Fruit fly (Drosophila melanogaster): ENCODE measurements around the gene CG42717.

The CG42717 gene

dm6 chr3L:15988039-15988546 is 44.9 kb downstream of the CG42717 start, which contains the start of gene Hip14 (continued):
- TF ChIP-seq Hr51 (GFP tag; optimal IDR thresholded peaks at IDR 0.05) (no peak), Bgb (GFP tag; IDR thresholded peaks at IDR 0.05; ENCODE audit: partially characterized antibody) (peak; percentile 33; the same call in 1 of the 2 replicates), gcm2 (GFP tag; optimal IDR thresholded peaks at IDR 0.05) (no peak), zf30C (GFP tag; optimal IDR thresholded peaks at IDR 0.05) (no peak), CG7963 (GFP tag; IDR thresholded peaks at IDR 0.05; ENCODE audit: partially characterized antibody) (no peak), CG13775 (GFP tag; optimal IDR thresholded peaks at IDR 0.05) (peak; percentile 16), slou (GFP tag; optimal IDR thresholded peaks at IDR 0.05) (no peak), Deaf1 (tag; optimal IDR thresholded peaks at IDR 0.05) (no peak), ab (GFP tag; optimal IDR thresholded peaks at IDR 0.05) (no peak), CG3407 (GFP tag; optimal IDR thresholded peaks at IDR 0.05) (no peak), fd3F (GFP tag; optimal IDR thresholded peaks at IDR 0.05) (no peak), CG15479 (GFP tag; optimal IDR thresholded peaks at IDR 0.05) (peak; percentile 56), Tbp (GFP tag; optimal IDR thresholded peaks at IDR 0.05) (no peak), psq (GFP tag; optimal IDR thresholded peaks at IDR 0.05) (no peak), YL-1 (GFP tag; optimal IDR thresholded peaks at IDR 0.05) (peak; percentile 84), oc (tag; optimal IDR thresholded peaks at IDR 0.05) (no peak), CG2712 (tag; optimal IDR thresholded peaks at IDR 0.05) (peak; percentile 22), sisA (GFP tag; IDR thresholded peaks at IDR 0.05) (no peak), D (optimal IDR thresholded peaks at IDR 0.05) (peak; percentile 62), D (GFP tag; optimal IDR thresholded peaks at IDR 0.05) (no peak), pan (optimal IDR thresholded peaks at IDR 0.05) (no peak), pan (GFP tag; optimal IDR thresholded peaks at IDR 0.05 in 1 of 2, IDR thresholded peaks at IDR 0.05 in 1 of 2) (no peak), gsb (GFP tag; IDR thresholded peaks at IDR 0.05) (no peak), Blimp-1 (GFP tag; optimal IDR thresholded peaks at IDR 0.05) (no peak), CG17361 (GFP tag; IDR thresholded peaks at IDR 0.05) (0 out of 3 replicates have a peak, but pooled peaks have one; percentile 36), bcd (GFP tag; optimal IDR thresholded peaks at IDR 0.05) (no peak), Atf-2 (GFP tag; optimal IDR thresholded peaks at IDR 0.05) (no peak), NC2β (GFP tag; optimal IDR thresholded peaks at IDR 0.05) (no peak), chif (GFP tag; optimal IDR thresholded peaks at IDR 0.05) (no peak), CG4424 (GFP tag; optimal IDR thresholded peaks at IDR 0.05) (no peak), crc (GFP tag; optimal IDR thresholded peaks at IDR 0.05) (no peak), Sox100B (GFP tag; optimal IDR thresholded peaks at IDR 0.05) (no peak), ems (GFP tag; optimal IDR thresholded peaks at IDR 0.05) (no peak), CG17802 (tag; optimal IDR thresholded peaks at IDR 0.05) (no peak), ssp (GFP tag; IDR thresholded peaks at IDR 0.05) (no peak), Lhr (GFP tag; optimal IDR thresholded peaks at IDR 0.05) (peak; percentile 42), CG11696 (GFP tag; IDR thresholded peaks at IDR 0.05) (no peak), Rx (GFP tag; IDR thresholded peaks at IDR 0.05) (no peak), CG8359 (GFP tag; optimal IDR thresholded peaks at IDR 0.05; ENCODE audit: borderline replicate concordance) (no peak), ranshi (GFP tag; IDR thresholded peaks at IDR 0.05) (no peak), unc-4 (GFP tag; IDR thresholded peaks at IDR 0.05; ENCODE audit: partially characterized antibody) (peak; percentile 42; the same call in 1 of the 2 replicates), CG2199 (GFP tag; IDR thresholded peaks at IDR 0.05) (no peak), sens-2 (GFP tag; IDR thresholded peaks at IDR 0.05) (no peak), kni (GFP tag; optimal IDR thresholded peaks at IDR 0.05) (no peak), Hmx (GFP tag; optimal IDR thresholded peaks at IDR 0.05) (no peak), toy (GFP tag; IDR thresholded peaks at IDR 0.05) (no peak), eyg (GFP tag; optimal IDR thresholded peaks at IDR 0.05) (no peak), sug (tag; optimal IDR thresholded peaks at IDR 0.05) (peak; percentile 16), Lim3 (GFP tag; IDR thresholded peaks at IDR 0.05) (no peak), CG6272 (GFP tag; IDR thresholded peaks at IDR 0.05) (0 out of 2 replicates have a peak, but pooled peaks have one; percentile 4), B-H1 (GFP tag; IDR thresholded peaks at IDR 0.05) (no peak), CG8089 (GFP tag; optimal IDR thresholded peaks at IDR 0.05) (no peak)

Measured in whole organism, embryonic.